Fruit fly (Drosophila melanogaster): Measurements from ENCODE around the gene Arc42.

dm6 chr3R:19895305-19895704, 17.8 kb downstream of the Arc42 start:
- TF ChIP-seq ttk (optimal IDR thresholded peaks at IDR 0.05) (no peak), Myc (optimal IDR thresholded peaks at IDR 0.05) (no peak)

Measured in Kc167 (cell line).